Fruit fly (Drosophila melanogaster): Measurements from ENCODE around the gene CG3281.

- TF ChIP-seq Sox14 (GFP tag; optimal IDR thresholded peaks at IDR 0.05) = peak; percentile 75
- no peak for TF ChIP-seq net (GFP tag; optimal IDR thresholded peaks at IDR 0.05)
- TF ChIP-seq dac (GFP tag; optimal IDR thresholded peaks at IDR 0.05) = peak; percentile 0
- TF ChIP-seq Ets21C (GFP tag; optimal IDR thresholded peaks at IDR 0.05) = peak; percentile 61
- TF ChIP-seq Eip78C (GFP tag) = peak; percentile 85
These were observed at the start of gene CG3281, which contains the start of gene aurA for dm6 chr3R:11962739-11963214.
